Fruit fly (Drosophila melanogaster) whole organism, pupa: Measurements from ENCODE around the gene CG31635.

Source experiments
- CG10348 ChIP-seq: fragments of 200-800 bp; sonication (Bioruptor generic); IDR thresholded peaks from 2 replicates; pipeline ENCODE4 v1.3.6; 2022; ENCODE audit warnings: missing biosample characterization, missing genetic modification characterization
- CG12605 ChIP-seq: fragments of 200-800 bp; sonication (Bioruptor generic); IDR thresholded peaks from 2 replicates; pipeline ENCODE4 v1.3.6; 2022; ENCODE audit warnings: missing biosample characterization, missing genetic modification characterization
- CG13204 ChIP-seq: fragments of 200-800 bp; sonication (Bioruptor generic); optimal IDR thresholded peaks from 2 replicates; lab custom pipeline; 2018; ENCODE audit warnings: missing biosample characterization, mild to moderate bottlenecking, missing genetic modification characterization, moderate library complexity
- CG14655 ChIP-seq: fragments of 200-800 bp; sonication (Bioruptor generic); optimal IDR thresholded peaks from 3 replicates; lab custom pipeline; 2017; ENCODE audit warnings: mild to moderate bottlenecking, missing biosample characterization, missing genetic modification reagents, missing genetic modification characterization
- CG15710 ChIP-seq: fragments of 200-800 bp; sonication (Bioruptor generic); optimal IDR thresholded peaks from 2 replicates; lab custom pipeline; 2018; ENCODE audit warnings: missing biosample characterization, mild to moderate bottlenecking, missing genetic modification characterization, moderate library complexity
- CG17806 ChIP-seq: fragments of 200-800 bp; sonication (Bioruptor generic); optimal IDR thresholded peaks from 2 replicates; lab custom pipeline; 2018; ENCODE audit warnings: missing biosample characterization, mild to moderate bottlenecking, missing genetic modification characterization, moderate library complexity
- CG32121 ChIP-seq: fragments of 200-800 bp; sonication (Bioruptor generic); IDR thresholded peaks from 2 replicates; pipeline ENCODE4 v1.3.6; 2022; ENCODE audit warnings: missing biosample characterization, missing genetic modification characterization
- CG34367 ChIP-seq: fragments of 200-800 bp; sonication (Bioruptor generic); optimal IDR thresholded peaks from 2 replicates; lab custom pipeline; 2018; ENCODE audit warnings: missing biosample characterization, mild to moderate bottlenecking, missing genetic modification characterization
- CG4496 ChIP-seq: fragments of 200-800 bp; sonication (Bioruptor generic); IDR thresholded peaks from 3 replicates; pipeline ENCODE4 v1.3.6; 2022; ENCODE audit warnings: missing biosample characterization, missing genetic modification characterization
- CG8159 ChIP-seq: fragments of 200-800 bp; sonication (Bioruptor generic); optimal IDR thresholded peaks from 3 replicates; lab custom pipeline; 2018; ENCODE audit warnings: missing biosample characterization, mild to moderate bottlenecking, missing genetic modification characterization, moderate library complexity
- CG8301 ChIP-seq: fragments of 200-800 bp; sonication (Bioruptor generic); optimal IDR thresholded peaks from 2 replicates; lab custom pipeline; 2018; ENCODE audit warnings: missing biosample characterization, mild to moderate bottlenecking, missing genetic modification characterization
- CG9948 ChIP-seq: fragments of 200-800 bp; sonication (Bioruptor generic); optimal IDR thresholded peaks from 2 replicates; lab custom pipeline; 2018; ENCODE audit warnings: missing biosample characterization, mild to moderate bottlenecking, missing genetic modification characterization, moderate library complexity
- D1 ChIP-seq: fragments of 200-800 bp; sonication (Bioruptor generic); optimal IDR thresholded peaks from 2 replicates; lab custom pipeline; 2018; ENCODE audit warnings: missing biosample characterization, mild to moderate bottlenecking, missing genetic modification characterization, moderate library complexity
- EcR ChIP-seq: fragments of 200-800 bp; sonication (Bioruptor generic); optimal IDR thresholded peaks from 3 replicates; lab custom pipeline; 2019; ENCODE audit warnings: missing biosample characterization, missing genetic modification characterization, mild to moderate bottlenecking, moderate library complexity, missing genetic modification reagents
- Ets98B ChIP-seq: fragments of 200-800 bp; sonication (Bioruptor generic); IDR thresholded peaks from 2 replicates; pipeline ENCODE4 v1.3.6; 2022; ENCODE audit warnings: missing biosample characterization, missing genetic modification characterization
- Pif1A ChIP-seq: fragments of 200-800 bp; sonication (Bioruptor generic); optimal IDR thresholded peaks from 3 replicates; lab custom pipeline; 2016; ENCODE audit warnings: missing biosample characterization, missing genetic modification characterization
- Pif1B ChIP-seq: fragments of 200-800 bp; sonication (Bioruptor generic); optimal IDR thresholded peaks from 3 replicates; lab custom pipeline; 2016; ENCODE audit warnings: missing biosample characterization, missing genetic modification characterization
- Snoo ChIP-seq: fragments of 200-800 bp; sonication (Bioruptor generic); optimal IDR thresholded peaks from 3 replicates; lab custom pipeline; 2017; ENCODE audit warnings: missing biosample characterization, mild to moderate bottlenecking, missing genetic modification characterization, inconsistent platforms
- fd96Ca ChIP-seq: fragments of 200-800 bp; sonication (Bioruptor generic); IDR thresholded peaks from 3 replicates; pipeline ENCODE4 v1.3.6; 2022; ENCODE audit warnings: missing biosample characterization, missing genetic modification characterization
- gl ChIP-seq: fragments of 200-800 bp; sonication (Bioruptor generic); optimal IDR thresholded peaks from 2 replicates; lab custom pipeline; 2018; ENCODE audit warnings: missing biosample characterization, mild to moderate bottlenecking, missing genetic modification characterization
- rn ChIP-seq: fragments of 200-800 bp; sonication (Bioruptor generic); IDR thresholded peaks from 2 replicates; pipeline ENCODE4 v1.3.6; 2022; ENCODE audit warnings: missing biosample characterization, missing genetic modification characterization

Gene CG31635

dm6 chr2L:6622031-6622430 lies 26.9 kb downstream of the CG31635 start:
- TF ChIP-seq rn (GFP tag; lab: Robert Waterston, UW) (no peak), CG9948 (tag; lab: Kevin White, UChicago) (no peak), gl (tag; lab: Kevin White, UChicago) (no peak)

- TF ChIP-seq CG17806 (tag; lab: Kevin White, UChicago) (no peak), EcR (GFP tag; lab: Kevin White, UChicago) (no peak), Pif1B (GFP tag; lab: Kevin White, UChicago) (no peak), gl (tag; lab: Kevin White, UChicago) (no peak), CG32121 (GFP tag; lab: Robert Waterston, UW) (no peak), CG8301 (tag; lab: Kevin White, UChicago) (no peak), Pif1A (GFP tag; lab: Kevin White, UChicago) (no peak), CG10348 (GFP tag; lab: Robert Waterston, UW) (no peak)
These were observed 27.3 kb downstream of the CG31635 start, which contains the start of gene DIP-iota for dm6 chr2L:6621600-6621999. Gene DIP-iota (minus strand): TSS chr2L:6621700.

- TF ChIP-seq CG13204 (GFP tag; lab: Kevin White, UChicago) (no peak), D1 (tag; lab: Kevin White, UChicago) (no peak), EcR (GFP tag; lab: Kevin White, UChicago) (no peak), CG14655 (GFP tag; lab: Kevin White, UChicago) (no peak), Pif1B (GFP tag; lab: Kevin White, UChicago) (no peak), CG9948 (tag; lab: Kevin White, UChicago) (no peak), CG15710 (no peak), CG4496 (GFP tag; lab: Robert Waterston, UW) (no peak), rn (GFP tag; lab: Robert Waterston, UW) (no peak)
These were observed 34.5 kb downstream of the CG31635 start for dm6 chr2L:6614229-6614935.

dm6 chr2L:6613156-6613555 lies 35.8 kb downstream of the CG31635 start:
- no peak for TF ChIP-seq EcR (GFP tag; lab: Kevin White, UChicago)
- no peak for TF ChIP-seq CG17806 (tag; lab: Kevin White, UChicago)
- TF ChIP-seq CG14655 (GFP tag; lab: Kevin White, UChicago): no peak
- no peak for TF ChIP-seq rn (GFP tag; lab: Robert Waterston, UW)
- TF ChIP-seq CG8159 (tag; lab: Kevin White, UChicago): no peak
- no peak for TF ChIP-seq CG13204 (GFP tag; lab: Kevin White, UChicago)
- no peak for TF ChIP-seq Ets98B (GFP tag; lab: Robert Waterston, UW)
- no peak for TF ChIP-seq CG12605 (GFP tag; lab: Robert Waterston, UW)
- TF ChIP-seq CG32121 (GFP tag; lab: Robert Waterston, UW): no peak
- no peak for TF ChIP-seq CG34367 (tag; lab: Kevin White, UChicago)
- no peak for TF ChIP-seq Snoo
- no peak for TF ChIP-seq CG8301 (tag; lab: Kevin White, UChicago)
- TF ChIP-seq gl (tag; lab: Kevin White, UChicago): no peak
- TF ChIP-seq D1 (tag; lab: Kevin White, UChicago): no peak
- no peak for TF ChIP-seq CG4496 (GFP tag; lab: Robert Waterston, UW)
- no peak for TF ChIP-seq fd96Ca (GFP tag; lab: Robert Waterston, UW)
- TF ChIP-seq Pif1B (GFP tag; lab: Kevin White, UChicago): no peak
- TF ChIP-seq Pif1A (GFP tag; lab: Kevin White, UChicago): no peak
- no peak for TF ChIP-seq CG10348 (GFP tag; lab: Robert Waterston, UW)

- TF ChIP-seq Pif1B (GFP tag; lab: Kevin White, UChicago) (peak; percentile 100), CG12605 (GFP tag; lab: Robert Waterston, UW) (peak; percentile 100), gl (tag; lab: Kevin White, UChicago) (peak; percentile 100), D1 (tag; lab: Kevin White, UChicago) (peak; percentile 100), CG8159 (tag; lab: Kevin White, UChicago) (peak; percentile 100), CG9948 (tag; lab: Kevin White, UChicago) (peak; percentile 100), fd96Ca (GFP tag; lab: Robert Waterston, UW) (peak; percentile 100), Pif1A (GFP tag; lab: Kevin White, UChicago) (peak; percentile 100), CG4496 (GFP tag; lab: Robert Waterston, UW) (peak; percentile 100), CG34367 (tag; lab: Kevin White, UChicago) (peak; percentile 100), rn (GFP tag; lab: Robert Waterston, UW) (peak; percentile 100), CG13204 (GFP tag; lab: Kevin White, UChicago) (peak; percentile 100), Ets98B (GFP tag; lab: Robert Waterston, UW) (peak; percentile 100), CG32121 (GFP tag; lab: Robert Waterston, UW) (peak; percentile 100), EcR (GFP tag; lab: Kevin White, UChicago) (peak; percentile 87), CG8301 (tag; lab: Kevin White, UChicago) (peak; percentile 100), Snoo (peak; percentile 100), CG14655 (GFP tag; lab: Kevin White, UChicago) (peak; percentile 100), CG10348 (GFP tag; lab: Robert Waterston, UW) (peak; percentile 100), CG15710 (peak; percentile 100), CG17806 (tag; lab: Kevin White, UChicago) (peak; percentile 100)
- TF ChIP-seq, all 21 proteins: peak for 21
These were observed 36.4 kb downstream of the CG31635 start for dm6 chr2L:6612477-6613004.
